Fruit fly (Drosophila melanogaster): ENCODE measurements around the gene Acp24A4.

The Acp24A4 gene

DNA sequence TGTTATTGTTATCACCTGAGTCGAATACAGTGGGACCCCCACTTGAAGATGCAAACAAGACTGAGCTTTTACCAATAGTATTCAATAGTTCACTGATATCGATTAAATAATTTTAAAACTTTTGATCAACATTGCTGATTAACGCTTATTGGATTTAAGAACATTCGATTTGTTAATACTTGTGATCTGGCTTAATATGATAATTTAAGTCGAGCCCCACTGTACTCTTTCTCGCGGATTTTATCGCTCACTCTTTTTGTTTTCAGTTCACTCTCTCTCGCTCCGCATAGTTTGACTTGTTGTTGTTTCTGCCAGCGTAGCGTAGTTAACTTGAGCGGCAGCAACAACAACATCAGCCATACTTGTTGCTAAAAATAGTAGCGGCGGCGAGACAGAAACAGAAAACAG lies 38.0 kb downstream of the Acp24A4 start (continued):
- TF ChIP-seq Fer1 (GFP tag; optimal IDR thresholded peaks at IDR 0.05): peak; percentile 99
- peak; percentile 87 for TF ChIP-seq Ets97D (GFP tag; optimal IDR thresholded peaks at IDR 0.05)
- peak; percentile 97 for TF ChIP-seq B-H1 (GFP tag; IDR thresholded peaks at IDR 0.05)
- TF ChIP-seq sna (GFP tag; IDR thresholded peaks at IDR 0.05; ENCODE audit: partially characterized antibody): no peak
- peak; percentile 98 for TF ChIP-seq fd96Cb (tag; optimal IDR thresholded peaks at IDR 0.05)
- TF ChIP-seq klu (GFP tag; IDR thresholded peaks at IDR 0.05): peak; percentile 95
- peak; percentile 98 for TF ChIP-seq CG4707 (GFP tag; optimal IDR thresholded peaks at IDR 0.05)
- TF ChIP-seq hbn (GFP tag; IDR thresholded peaks at IDR 0.05; ENCODE audit: partially characterized antibody): no peak
- TF ChIP-seq CG4282 (GFP tag; optimal IDR thresholded peaks at IDR 0.05): peak; percentile 95
- TF ChIP-seq HLH3B (GFP tag; IDR thresholded peaks at IDR 0.05): peak; percentile 98
- peak; percentile 94 for TF ChIP-seq grn (GFP tag; optimal IDR thresholded peaks at IDR 0.05)
- peak; percentile 98 for TF ChIP-seq Fer3 (tag; optimal IDR thresholded peaks at IDR 0.05)
- TF ChIP-seq fru (optimal IDR thresholded peaks at IDR 0.05): no peak
- TF ChIP-seq bsh (GFP tag; optimal IDR thresholded peaks at IDR 0.05): peak; percentile 97 to 99
- peak; percentile 92 for TF ChIP-seq Lim3 (GFP tag; IDR thresholded peaks at IDR 0.05)
- TF ChIP-seq Bgb (GFP tag; IDR thresholded peaks at IDR 0.05; ENCODE audit: partially characterized antibody): no peak
- TF ChIP-seq CoRest (tag; optimal IDR thresholded peaks at IDR 0.05): peak; percentile 99
- peak; percentile 97 for TF ChIP-seq CG30431 (GFP tag; optimal IDR thresholded peaks at IDR 0.05)
- peak; percentile 98 for TF ChIP-seq CG18262 (tag; optimal IDR thresholded peaks at IDR 0.05)
- TF ChIP-seq CG11560 (tag; IDR thresholded peaks at IDR 0.05): peak; percentile 88
- TF ChIP-seq lola (GFP tag; optimal IDR thresholded peaks at IDR 0.05): peak in 1 of 3 experiments; percentile 95
- peak; percentile 94 for TF ChIP-seq ab (GFP tag; optimal IDR thresholded peaks at IDR 0.05)
- TF ChIP-seq stc (GFP tag; IDR thresholded peaks at IDR 0.05): peak; percentile 98
- TF ChIP-seq CG12236 (GFP tag; optimal IDR thresholded peaks at IDR 0.05): peak; percentile 97
- TF ChIP-seq Antp (GFP tag; optimal IDR thresholded peaks at IDR 0.05): peak; percentile 98
- peak; percentile 88 for TF ChIP-seq CG3838 (GFP tag; optimal IDR thresholded peaks at IDR 0.05)
- peak; percentile 98 for TF ChIP-seq CG17361 (GFP tag; IDR thresholded peaks at IDR 0.05)
- TF ChIP-seq Blimp-1 (GFP tag; optimal IDR thresholded peaks at IDR 0.05): peak; percentile 97
- peak; percentile 99 for TF ChIP-seq CG12071 (GFP tag; optimal IDR thresholded peaks at IDR 0.05)
- peak; percentile 96 for TF ChIP-seq btn (GFP tag; optimal IDR thresholded peaks at IDR 0.05)
- TF ChIP-seq CG17829 (tag; optimal IDR thresholded peaks at IDR 0.05): peak; percentile 99
- peak; percentile 98 for TF ChIP-seq zfh2 (GFP tag; optimal IDR thresholded peaks at IDR 0.05)
- TF ChIP-seq CG13296 (GFP tag; optimal IDR thresholded peaks at IDR 0.05): peak; percentile 98
- TF ChIP-seq tll (GFP tag; optimal IDR thresholded peaks at IDR 0.05): peak in 1 of 2 experiments; percentile 56
- TF ChIP-seq CG1647 (GFP tag; optimal IDR thresholded peaks at IDR 0.05): peak; percentile 96
- peak; percentile 97 for TF ChIP-seq cwo (GFP tag; optimal IDR thresholded peaks at IDR 0.05)
- TF ChIP-seq cg (GFP tag; optimal IDR thresholded peaks at IDR 0.05): no peak
- peak; percentile 87 for TF ChIP-seq CG14965 (GFP tag; optimal IDR thresholded peaks at IDR 0.05; ENCODE audit: borderline replicate concordance)
- peak; percentile 98 for TF ChIP-seq CG30403 (GFP tag; optimal IDR thresholded peaks at IDR 0.05)
- peak; percentile 65 for TF ChIP-seq z (GFP tag; IDR thresholded peaks at IDR 0.05)
- TF ChIP-seq YL-1 (GFP tag; optimal IDR thresholded peaks at IDR 0.05): peak; percentile 91
- peak; percentile 98 for TF ChIP-seq lilli (GFP tag; optimal IDR thresholded peaks at IDR 0.05)
- peak; percentile 97 for TF ChIP-seq HLH54F (GFP tag; optimal IDR thresholded peaks at IDR 0.05)
- TF ChIP-seq Med (GFP tag): peak; percentile 100
- TF ChIP-seq CG2875 (GFP tag; optimal IDR thresholded peaks at IDR 0.05): peak; percentile 97
- TF ChIP-seq dmrt99B (tag; optimal IDR thresholded peaks at IDR 0.05): peak; percentile 99
- peak; percentile 49; the same call in 1 of the 2 replicates for TF ChIP-seq crol (GFP tag; IDR thresholded peaks at IDR 0.05)
- peak; percentile 96 for TF ChIP-seq CG6683 (GFP tag; optimal IDR thresholded peaks at IDR 0.05)
- peak; percentile 96 for TF ChIP-seq CG3065 (GFP tag; optimal IDR thresholded peaks at IDR 0.05)
- peak; percentile 99 for TF ChIP-seq gem (tag; optimal IDR thresholded peaks at IDR 0.05)

Data from whole organism, embryonic.